Fruit fly (Drosophila melanogaster): ENCODE results near the gene Kmn1.
A peak's percentile ranks its signal among the peaks of the same experiment; 100 is the strongest.

Gene Kmn1

dm6 chrX:11559728-11560724 is 12.2 kb downstream of the Kmn1 start:
- TF ChIP-seq fd96Ca (GFP tag; IDR thresholded peaks at IDR 0.05) (peak; percentile 22; the same call in 1 of the 3 replicates), CG9948 (tag; optimal IDR thresholded peaks at IDR 0.05) (peak; percentile 83), CG34367 (tag; optimal IDR thresholded peaks at IDR 0.05) (peak; percentile 73), CG4496 (GFP tag; IDR thresholded peaks at IDR 0.05) (peak; percentile 56; the same call in 2 of the 3 replicates), CG14655 (GFP tag; optimal IDR thresholded peaks at IDR 0.05) (peak; percentile 87), rn (GFP tag; IDR thresholded peaks at IDR 0.05) (peak; percentile 49; the same call in 1 of the 2 replicates), Pif1A (GFP tag; optimal IDR thresholded peaks at IDR 0.05) (peak; percentile 54), CG12605 (GFP tag; IDR thresholded peaks at IDR 0.05) (peak; percentile 36), CG10348 (GFP tag; IDR thresholded peaks at IDR 0.05) (peak; percentile 43; the same call in 1 of the 2 replicates), D1 (tag; optimal IDR thresholded peaks at IDR 0.05) (no peak), CG8159 (tag; optimal IDR thresholded peaks at IDR 0.05) (peak; percentile 90), CG15710 (tag; optimal IDR thresholded peaks at IDR 0.05) (peak; percentile 88), Snoo (tag; optimal IDR thresholded peaks at IDR 0.05) (peak; percentile 74), CG32121 (GFP tag; IDR thresholded peaks at IDR 0.05) (peak; percentile 72), CG17806 (tag; optimal IDR thresholded peaks at IDR 0.05) (peak; percentile 80), CG8301 (tag; optimal IDR thresholded peaks at IDR 0.05) (peak; percentile 80), Ets98B (GFP tag; IDR thresholded peaks at IDR 0.05) (peak; percentile 41), gl (tag; optimal IDR thresholded peaks at IDR 0.05) (peak; percentile 47), EcR (GFP tag; optimal IDR thresholded peaks at IDR 0.05) (peak; percentile 34), Pif1B (GFP tag; optimal IDR thresholded peaks at IDR 0.05) (peak; percentile 53), CG13204 (GFP tag; optimal IDR thresholded peaks at IDR 0.05) (peak; percentile 50)

- no peak for TF ChIP-seq EcR (GFP tag; optimal IDR thresholded peaks at IDR 0.05)
- no peak for TF ChIP-seq CG34367 (tag; optimal IDR thresholded peaks at IDR 0.05)
- TF ChIP-seq rn (GFP tag; IDR thresholded peaks at IDR 0.05), result no peak
- TF ChIP-seq fd96Ca (GFP tag; IDR thresholded peaks at IDR 0.05), result no peak
- peak; percentile 28 for TF ChIP-seq Snoo (tag; optimal IDR thresholded peaks at IDR 0.05)
- peak; percentile 11 for TF ChIP-seq Pif1A (GFP tag; optimal IDR thresholded peaks at IDR 0.05)
- TF ChIP-seq CG32121 (GFP tag; IDR thresholded peaks at IDR 0.05), result 0 out of 2 replicates have a peak, but pooled peaks have one; percentile 48
- TF ChIP-seq CG12605 (GFP tag; IDR thresholded peaks at IDR 0.05), result 0 out of 2 replicates have a peak, but pooled peaks have one; percentile 19
- TF ChIP-seq CG15710 (tag; optimal IDR thresholded peaks at IDR 0.05), result no peak
- TF ChIP-seq CG17806 (tag; optimal IDR thresholded peaks at IDR 0.05), result no peak
- no peak for TF ChIP-seq CG10348 (GFP tag; IDR thresholded peaks at IDR 0.05)
- TF ChIP-seq gl (tag; optimal IDR thresholded peaks at IDR 0.05), result no peak
- TF ChIP-seq CG4496 (GFP tag; IDR thresholded peaks at IDR 0.05), result peak; percentile 30; the same call in 1 of the 3 replicates
- peak; percentile 18 for TF ChIP-seq CG14655 (GFP tag; optimal IDR thresholded peaks at IDR 0.05)
- TF ChIP-seq Ets98B (GFP tag; IDR thresholded peaks at IDR 0.05), result peak; percentile 59
- no peak for TF ChIP-seq CG8159 (tag; optimal IDR thresholded peaks at IDR 0.05)
- TF ChIP-seq CG13204 (GFP tag; optimal IDR thresholded peaks at IDR 0.05), result peak; percentile 29
- TF ChIP-seq CG9948 (tag; optimal IDR thresholded peaks at IDR 0.05), result no peak
- TF ChIP-seq Pif1B (GFP tag; optimal IDR thresholded peaks at IDR 0.05), result peak; percentile 34
- TF ChIP-seq CG8301 (tag; optimal IDR thresholded peaks at IDR 0.05), result no peak
- no peak for TF ChIP-seq D1 (tag; optimal IDR thresholded peaks at IDR 0.05)
Observed at dm6 chrX:11558389-11558908, 13.8 kb downstream of the Kmn1 start, which contains the start of gene CG1572. Gene CG1572, minus strand, starts transcription at chrX:11558654.

- TF ChIP-seq fd96Ca (GFP tag; IDR thresholded peaks at IDR 0.05), result no peak
- TF ChIP-seq CG34367 (tag; optimal IDR thresholded peaks at IDR 0.05), result no peak
- no peak for TF ChIP-seq gl (tag; optimal IDR thresholded peaks at IDR 0.05)
Observed at dm6 chrX:11556774-11557173, 15.5 kb downstream of the Kmn1 start.

dm6 chrX:11555070-11555469 is 17.2 kb downstream of the Kmn1 start:
- TF ChIP-seq rn (GFP tag; IDR thresholded peaks at IDR 0.05) (no peak), D1 (tag; optimal IDR thresholded peaks at IDR 0.05) (no peak), Pif1A (GFP tag; optimal IDR thresholded peaks at IDR 0.05) (peak; percentile 18), CG8301 (tag; optimal IDR thresholded peaks at IDR 0.05) (peak; percentile 15), Snoo (tag; optimal IDR thresholded peaks at IDR 0.05) (peak; percentile 14), CG12605 (GFP tag; IDR thresholded peaks at IDR 0.05) (peak; percentile 12; the same call in 1 of the 2 replicates), Ets98B (GFP tag; IDR thresholded peaks at IDR 0.05) (0 out of 2 replicates have a peak, but pooled peaks have one; percentile 39), CG14655 (GFP tag; optimal IDR thresholded peaks at IDR 0.05) (peak; percentile 16), fd96Ca (GFP tag; IDR thresholded peaks at IDR 0.05) (no peak)

dm6 chrX:11550078-11550477 is 22.2 kb downstream of the Kmn1 start:
- TF ChIP-seq Ets98B (GFP tag; IDR thresholded peaks at IDR 0.05) (0 out of 2 replicates have a peak, but pooled peaks have one; percentile 39), CG32121 (GFP tag; IDR thresholded peaks at IDR 0.05) (no peak), CG4496 (GFP tag; IDR thresholded peaks at IDR 0.05) (no peak), CG17806 (tag; optimal IDR thresholded peaks at IDR 0.05) (peak; percentile 27), CG34367 (tag; optimal IDR thresholded peaks at IDR 0.05) (peak; percentile 2), CG8159 (tag; optimal IDR thresholded peaks at IDR 0.05) (peak; percentile 20), D1 (tag; optimal IDR thresholded peaks at IDR 0.05) (no peak), CG13204 (GFP tag; optimal IDR thresholded peaks at IDR 0.05) (no peak), CG15710 (tag; optimal IDR thresholded peaks at IDR 0.05) (peak; percentile 5), fd96Ca (GFP tag; IDR thresholded peaks at IDR 0.05) (no peak), CG14655 (GFP tag; optimal IDR thresholded peaks at IDR 0.05) (peak; percentile 55), rn (GFP tag; IDR thresholded peaks at IDR 0.05) (no peak), EcR (GFP tag; optimal IDR thresholded peaks at IDR 0.05) (no peak), CG10348 (GFP tag; IDR thresholded peaks at IDR 0.05) (no peak), Pif1B (GFP tag; optimal IDR thresholded peaks at IDR 0.05) (peak; percentile 15), Snoo (tag; optimal IDR thresholded peaks at IDR 0.05) (no peak), CG12605 (GFP tag; IDR thresholded peaks at IDR 0.05) (no peak), gl (tag; optimal IDR thresholded peaks at IDR 0.05) (no peak), CG8301 (tag; optimal IDR thresholded peaks at IDR 0.05) (peak; percentile 47), Pif1A (GFP tag; optimal IDR thresholded peaks at IDR 0.05) (peak; percentile 10), CG9948 (tag; optimal IDR thresholded peaks at IDR 0.05) (peak; percentile 26)

Measured in whole organism, pupa.